Worm (Caenorhabditis elegans) whole organism, midembryonic: ENCODE data around the gene R10D12.7.

Source experiments
- T22C8.4 ChIP-seq: fragments of 200-800 bp; sonication (Bioruptor generic); IDR thresholded peaks from 2 replicates; pipeline ENCODE4 v1.3.6; 2022; ENCODE audit warnings: missing genetic modification characterization, missing compliant biosample characterization
- flt-1 ChIP-seq: fragments of 200-800 bp; sonication (Bioruptor generic); IDR thresholded peaks from 2 replicates; pipeline ENCODE4 v1.3.6; 2022; ENCODE audit warnings: missing genetic modification characterization, missing compliant biosample characterization
- klf-2 ChIP-seq: fragments of 200-800 bp; sonication (Bioruptor generic); conservative IDR thresholded peaks from 2 replicates; pipeline ENCODE4 v1.3.6; 2022; ENCODE audit warnings: missing genetic modification reagents, missing genetic modification characterization, missing compliant biosample characterization
- med-1 ChIP-seq: sonication (generic microtip); optimal IDR thresholded peaks from 2 replicates; lab custom pipeline; 2017; ENCODE audit warnings: missing genetic modification characterization, mild to moderate bottlenecking, missing compliant biosample characterization, antibody characterized with exemption, missing genetic modification reagents; ENCODE audit not compliant: insufficient read depth
- ref-1 ChIP-seq: fragments of 200-800 bp; sonication (Bioruptor generic); conservative IDR thresholded peaks from 2 replicates; pipeline ENCODE4 v1.3.6; 2022; ENCODE audit warnings: missing genetic modification reagents, missing genetic modification characterization, missing compliant biosample characterization
- tab-1 ChIP-seq: fragments of 200-800 bp; sonication (Bioruptor generic); IDR thresholded peaks from 2 replicates; pipeline ENCODE4 v1.3.6; 2022; ENCODE audit warnings: missing genetic modification characterization, missing compliant biosample characterization
- ztf-23 ChIP-seq: fragments of 200-800 bp; sonication (Bioruptor generic); IDR thresholded peaks from 2 replicates; pipeline ENCODE4 v1.3.6; 2022; ENCODE audit warnings: missing genetic modification reagents, missing genetic modification characterization, missing compliant biosample characterization
- ztf-29 ChIP-seq: fragments of 200-800 bp; sonication (Bioruptor generic); IDR thresholded peaks from 2 replicates; pipeline ENCODE4 v1.3.6; 2022; ENCODE audit warnings: missing genetic modification reagents, missing genetic modification characterization, missing compliant biosample characterization

DNA sequence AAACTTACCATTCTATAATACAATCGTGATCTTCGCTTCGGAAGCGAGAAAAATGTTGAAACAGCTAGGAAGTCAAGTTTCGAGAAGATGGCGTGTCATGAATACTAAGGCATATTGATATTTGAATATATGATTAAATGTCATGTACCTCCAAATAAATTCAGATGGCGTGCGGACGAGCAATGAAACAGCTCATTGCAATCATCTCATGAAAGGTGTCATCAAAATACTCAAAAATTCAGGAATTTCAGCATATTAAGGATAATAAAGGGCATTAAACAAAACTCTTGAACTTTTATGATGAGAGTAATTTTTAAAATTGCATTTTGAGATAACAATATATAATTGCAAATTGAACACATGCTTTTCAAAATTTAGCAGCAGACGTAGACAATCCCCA, 34.5 kb upstream of the R10D12.7 start, which contains the start of gene gcy-32:
- TF ChIP-seq med-1 (GFP tag; lab: Kevin White, UChicago) (no peak), tab-1 (GFP tag; lab: Robert Waterston, UW) (no peak), klf-2 (no peak), flt-1 (GFP tag; lab: Robert Waterston, UW) (no peak), ref-1 (GFP tag; lab: Robert Waterston, UW) (no peak), ztf-23 (GFP tag; lab: Robert Waterston, UW) (no peak), T22C8.4 (GFP tag; lab: Robert Waterston, UW) (no peak), ztf-29 (GFP tag; lab: Robert Waterston, UW) (no peak)
